Worm (Caenorhabditis elegans) whole organism, L3 larva: Measurements from ENCODE around the gene famp-1.

Experiments used
- ama-1 ChIP-seq: fragments of 150-350 bp; optimal IDR thresholded peaks from 2 replicates; lab custom pipeline; 2018
- ceh-9 ChIP-seq: sonication (generic microtip); optimal IDR thresholded peaks from 2 replicates; lab custom pipeline; 2018; ENCODE audit warnings: missing biosample characterization, missing genetic modification characterization
- daf-12 ChIP-seq: fragments of 150-350 bp; optimal IDR thresholded peaks from 2 replicates; lab custom pipeline; 2014; ENCODE audit warnings: missing biosample characterization, missing genetic modification reagents, missing genetic modification characterization
- fkh-10 ChIP-seq: sonication (generic microtip); optimal IDR thresholded peaks from 2 replicates; lab custom pipeline; 2017; ENCODE audit warnings: missing biosample characterization, missing genetic modification reagents, missing genetic modification characterization
- nhr-11 ChIP-seq: fragments of 150-350 bp; optimal IDR thresholded peaks from 2 replicates; lab custom pipeline; 2014; ENCODE audit warnings: missing biosample characterization, missing genetic modification characterization
- nhr-237 ChIP-seq: fragments of 150-350 bp; optimal IDR thresholded peaks from 2 replicates; lab custom pipeline; 2014; ENCODE audit warnings: missing biosample characterization, missing genetic modification characterization
- nhr-67 ChIP-seq: fragments of 150-350 bp; optimal IDR thresholded peaks from 2 replicates; lab custom pipeline; 2014; ENCODE audit warnings: missing biosample characterization, missing genetic modification characterization
- pha-4 ChIP-seq: fragments of 150-350 bp; optimal IDR thresholded peaks from 2 replicates; lab custom pipeline; 2014; ENCODE audit warnings: missing biosample characterization, missing genetic modification reagents, missing genetic modification characterization
- unc-62 ChIP-seq: fragments of 150-350 bp; sonication (generic microtip); optimal IDR thresholded peaks from 4 replicates; lab custom pipeline; 2014; ENCODE audit warnings: missing biosample characterization, missing genetic modification reagents, missing genetic modification characterization

- TF ChIP-seq fkh-10: no peak
- no peak for TF ChIP-seq ceh-9
- TF ChIP-seq nhr-11 (tag; lab: Kevin White, UChicago): no peak
- TF ChIP-seq nhr-237 (tag; lab: Kevin White, UChicago): no peak
- TF ChIP-seq pha-4 (tag; lab: Kevin White, UChicago): no peak
- TF ChIP-seq nhr-67 (tag; lab: Kevin White, UChicago): no peak
- no peak for TF ChIP-seq unc-62
- no peak for TF ChIP-seq ama-1
- TF ChIP-seq daf-12 (tag; lab: Kevin White, UChicago): no peak
Observed at ce11 chrIV:2311554-2311953, 48.1 kb upstream of the famp-1 start.
